Fruit fly (Drosophila melanogaster) whole organism, embryonic: ENCODE measurements around the gene CG34149.
A peak's percentile ranks its signal among the peaks of the same experiment; 100 is the strongest.

ENCODE experiments used
- Adf1 ChIP-seq: fragments of 200-800 bp; sonication (Bioruptor generic); IDR thresholded peaks from 2 replicates; pipeline ENCODE4 v1.3.6; 2022; ENCODE audit warnings: missing biosample characterization, missing genetic modification characterization
- Asciz ChIP-seq: fragments of 200-800 bp; sonication (Bioruptor generic); optimal IDR thresholded peaks from 2 replicates; lab custom pipeline; 2017; ENCODE audit warnings: missing biosample characterization, mild to moderate bottlenecking, missing genetic modification characterization, missing genetic modification reagents
- Atf6 ChIP-seq: fragments of 200-800 bp; sonication (Bioruptor generic); IDR thresholded peaks from 2 replicates; pipeline ENCODE4 v1.3.6; 2022; ENCODE audit warnings: missing biosample characterization, missing genetic modification characterization
- Bdp1 ChIP-seq: fragments of 200-800 bp; sonication (Bioruptor generic); optimal IDR thresholded peaks from 3 replicates; lab custom pipeline; 2016; ENCODE audit warnings: missing biosample characterization, missing genetic modification characterization
- CG10462 ChIP-seq: fragments of 200-800 bp; sonication (Bioruptor generic); optimal IDR thresholded peaks from 2 replicates; lab custom pipeline; 2016; ENCODE audit warnings: missing biosample characterization, missing genetic modification characterization
- CG10543 ChIP-seq: fragments of 200-800 bp; sonication (Bioruptor generic); optimal IDR thresholded peaks from 3 replicates; lab custom pipeline; 2017; ENCODE audit warnings: missing biosample characterization, mild to moderate bottlenecking, missing genetic modification characterization, moderate library complexity
- CG11560 ChIP-seq: fragments of 200-800 bp; sonication (Bioruptor generic); IDR thresholded peaks from 3 replicates; pipeline ENCODE4 v1.3.6; 2022; ENCODE audit warnings: missing biosample characterization, missing genetic modification characterization
- CG12942 ChIP-seq: fragments of 200-800 bp; sonication (Bioruptor generic); optimal IDR thresholded peaks from 3 replicates; lab custom pipeline; 2016; ENCODE audit warnings: missing biosample characterization, missing genetic modification characterization
- CG14860 ChIP-seq: fragments of 200-800 bp; sonication (Bioruptor generic); IDR thresholded peaks from 3 replicates; pipeline ENCODE4 v1.3.6; 2022; ENCODE audit warnings: missing biosample characterization, missing genetic modification characterization; ENCODE audit not compliant: partially characterized antibody
- CG1647 ChIP-seq: fragments of 200-800 bp; sonication (Bioruptor generic); optimal IDR thresholded peaks from 3 replicates; lab custom pipeline; 2016; ENCODE audit warnings: missing biosample characterization, missing genetic modification characterization
- CG17186 ChIP-seq: fragments of 200-800 bp; sonication (Bioruptor generic); optimal IDR thresholded peaks from 3 replicates; lab custom pipeline; 2017; ENCODE audit warnings: missing biosample characterization, missing genetic modification reagents, missing genetic modification characterization
- CG17328 ChIP-seq: fragments of 200-800 bp; sonication (Bioruptor generic); IDR thresholded peaks from 2 replicates; pipeline ENCODE4 v1.3.6; 2022; ENCODE audit warnings: missing biosample characterization, missing genetic modification characterization
- CG31365 ChIP-seq: fragments of 200-800 bp; sonication (Bioruptor generic); optimal IDR thresholded peaks from 2 replicates; lab custom pipeline; 2018; ENCODE audit warnings: missing biosample characterization, mild to moderate bottlenecking, missing genetic modification characterization
- CG4617 ChIP-seq: fragments of 200-800 bp; sonication (Bioruptor generic); optimal IDR thresholded peaks from 3 replicates; lab custom pipeline; 2016; ENCODE audit warnings: missing biosample characterization, missing genetic modification characterization, borderline replicate concordance
- CG6791 ChIP-seq: fragments of 200-800 bp; sonication (Bioruptor generic); IDR thresholded peaks from 3 replicates; pipeline ENCODE4 v1.3.6; 2022; ENCODE audit warnings: missing biosample characterization, missing genetic modification characterization; ENCODE audit not compliant: partially characterized antibody
- CG7357 ChIP-seq: fragments of 200-800 bp; sonication (Bioruptor generic); IDR thresholded peaks from 3 replicates; pipeline ENCODE4 v1.3.6; 2022; ENCODE audit warnings: missing biosample characterization, missing genetic modification characterization
- CG7372 ChIP-seq: fragments of 200-800 bp; sonication (Bioruptor generic); IDR thresholded peaks from 2 replicates; pipeline ENCODE4 v1.3.6; 2022; ENCODE audit warnings: missing biosample characterization, missing genetic modification characterization
- CG7786 ChIP-seq: fragments of 200-800 bp; sonication (Bioruptor generic); optimal IDR thresholded peaks from 2 replicates; lab custom pipeline; 2016; ENCODE audit warnings: missing biosample characterization, missing genetic modification characterization
- CG7839 ChIP-seq: fragments of 200-800 bp; sonication (Bioruptor generic); optimal IDR thresholded peaks from 3 replicates; lab custom pipeline; 2018; ENCODE audit warnings: missing biosample characterization, mild to moderate bottlenecking, missing genetic modification characterization, moderate library complexity
- CG9817 ChIP-seq: fragments of 200-800 bp; sonication (Bioruptor generic); optimal IDR thresholded peaks from 2 replicates; lab custom pipeline; 2018; ENCODE audit warnings: missing biosample characterization, mild to moderate bottlenecking, missing genetic modification characterization, moderate library complexity
- Dbx ChIP-seq: fragments of 200-800 bp; sonication (Bioruptor generic); IDR thresholded peaks from 3 replicates; pipeline ENCODE4 v1.3.6; 2022; ENCODE audit warnings: missing biosample characterization, missing genetic modification characterization
- Dll ChIP-seq: fragments of 200-800 bp; sonication (Bioruptor generic); IDR thresholded peaks from 4 replicates; pipeline ENCODE4 v1.3.6; 2022; ENCODE audit warnings: missing biosample characterization, missing genetic modification characterization; ENCODE audit not compliant: partially characterized antibody
- Doc3 ChIP-seq: fragments of 200-800 bp; sonication (Bioruptor generic); IDR thresholded peaks from 3 replicates; pipeline ENCODE4 v1.3.6; 2022; ENCODE audit warnings: missing biosample characterization, missing genetic modification characterization; ENCODE audit not compliant: partially characterized antibody
- E2f2 ChIP-seq: fragments of 200-800 bp; sonication (Bioruptor generic); IDR thresholded peaks from 2 replicates; pipeline ENCODE4 v1.3.6; 2022; ENCODE audit warnings: missing biosample characterization, missing genetic modification characterization
- NFAT ChIP-seq: fragments of 200-800 bp; sonication (Bioruptor generic); IDR thresholded peaks from 2 replicates; pipeline ENCODE4 v1.3.6; 2022; ENCODE audit warnings: missing biosample characterization, missing genetic modification characterization
- Pdp1 ChIP-seq, 2 experiments: fragments of 200-800 bp; sonication (Bioruptor generic); optimal IDR thresholded peaks; 3 replicates each; lab custom pipeline; 2016; ENCODE audit warnings: missing biosample characterization in 2 of 2, missing genetic modification characterization in 2 of 2, mild to moderate bottlenecking in 1 of 2, moderate library complexity in 1 of 2
- Sox100B ChIP-seq: fragments of 200-800 bp; sonication (Bioruptor generic); optimal IDR thresholded peaks from 3 replicates; lab custom pipeline; 2018; ENCODE audit warnings: missing biosample characterization, mild to moderate bottlenecking, missing genetic modification characterization
- Ssrp ChIP-seq: fragments of 200-800 bp; sonication (Bioruptor generic); optimal IDR thresholded peaks from 2 replicates; lab custom pipeline; 2018; ENCODE audit warnings: missing biosample characterization, mild to moderate bottlenecking, missing genetic modification characterization, moderate library complexity
- Trl ChIP-seq, 3 experiments: fragments of >200 bp in 2 of 3; fragments of 200-800 bp in 1 of 3; sonication (Bioruptor generic) in 1 of 3; optimal IDR thresholded peaks; 2 replicates in 1 of 3; 3 replicates in 2 of 3; lab custom pipeline; 2016 to 2017; ENCODE audit warnings: missing biosample characterization in 1 of 3, missing genetic modification characterization in 1 of 3
- Xbp1 ChIP-seq: fragments of 200-800 bp; sonication (Bioruptor generic); optimal IDR thresholded peaks from 3 replicates; lab custom pipeline; 2016; ENCODE audit warnings: missing biosample characterization, mild to moderate bottlenecking, missing genetic modification characterization
- abd-A ChIP-seq: fragments of 200-800 bp; sonication (Bioruptor generic); optimal IDR thresholded peaks from 3 replicates; lab custom pipeline; 2019; ENCODE audit warnings: missing biosample characterization, mild to moderate bottlenecking, missing genetic modification characterization, moderate library complexity
- ara ChIP-seq: fragments of 200-800 bp; sonication (Bioruptor generic); IDR thresholded peaks from 2 replicates; pipeline ENCODE4 v1.3.6; 2022; ENCODE audit warnings: missing biosample characterization, missing genetic modification characterization
- bbx ChIP-seq: fragments of 200-800 bp; sonication (Bioruptor generic); IDR thresholded peaks from 2 replicates; pipeline ENCODE4 v1.3.6; 2022; ENCODE audit warnings: missing biosample characterization, missing genetic modification characterization; ENCODE audit not compliant: partially characterized antibody
- cato ChIP-seq: fragments of 200-800 bp; sonication (Bioruptor generic); optimal IDR thresholded peaks from 2 replicates; lab custom pipeline; 2016; ENCODE audit warnings: missing biosample characterization, missing genetic modification characterization, borderline replicate concordance
- cg ChIP-seq: fragments of 200-800 bp; sonication (Bioruptor generic); optimal IDR thresholded peaks from 3 replicates; lab custom pipeline; 2019; ENCODE audit warnings: missing biosample characterization, mild to moderate bottlenecking, missing genetic modification characterization, moderate library complexity
- chif ChIP-seq, 2 experiments: fragments of 200-800 bp; sonication (Bioruptor generic); optimal IDR thresholded peaks; 3 replicates each; lab custom pipeline; 2016; ENCODE audit warnings: missing biosample characterization in 2 of 2, missing genetic modification characterization in 2 of 2
- chn ChIP-seq: fragments of 200-800 bp; sonication (Bioruptor generic); optimal IDR thresholded peaks from 2 replicates; lab custom pipeline; 2016; ENCODE audit warnings: missing biosample characterization, missing genetic modification characterization
- fu2 ChIP-seq: fragments of 200-800 bp; sonication (Bioruptor generic); optimal IDR thresholded peaks from 2 replicates; lab custom pipeline; 2016; ENCODE audit warnings: missing biosample characterization, missing genetic modification characterization
- gcm2 ChIP-seq: fragments of 200-800 bp; sonication (Bioruptor generic); optimal IDR thresholded peaks from 2 replicates; lab custom pipeline; 2016; ENCODE audit warnings: missing biosample characterization, missing genetic modification characterization
- gfzf ChIP-seq: fragments of 200-800 bp; sonication (Bioruptor generic); optimal IDR thresholded peaks from 2 replicates; lab custom pipeline; 2016; ENCODE audit warnings: missing biosample characterization, mild to moderate bottlenecking, missing genetic modification characterization, moderate library complexity
- gsb-n ChIP-seq: fragments of 200-800 bp; sonication (Bioruptor generic); optimal IDR thresholded peaks from 3 replicates; lab custom pipeline; 2018; ENCODE audit warnings: missing biosample characterization, mild to moderate bottlenecking, missing genetic modification characterization
- pho ChIP-seq: fragments of 200-800 bp; sonication (Bioruptor generic); optimal IDR thresholded peaks from 2 replicates; lab custom pipeline; 2016; ENCODE audit warnings: missing biosample characterization, missing genetic modification characterization
- rib ChIP-seq: fragments of 200-800 bp; sonication (Bioruptor generic); IDR thresholded peaks from 2 replicates; pipeline ENCODE4 v1.3.6; 2022; ENCODE audit warnings: missing biosample characterization, missing genetic modification characterization
- salm ChIP-seq: fragments of 200-800 bp; sonication (Bioruptor generic); optimal IDR thresholded peaks from 2 replicates; lab custom pipeline; 2018; ENCODE audit warnings: missing biosample characterization, mild to moderate bottlenecking, missing genetic modification characterization
- stwl ChIP-seq: fragments of 200-800 bp; sonication (Bioruptor generic); optimal IDR thresholded peaks from 3 replicates; lab custom pipeline; 2018; ENCODE audit warnings: missing biosample characterization, mild to moderate bottlenecking, missing genetic modification characterization, moderate library complexity
- tgo ChIP-seq: fragments of 200-800 bp; sonication (Bioruptor generic); IDR thresholded peaks from 3 replicates; pipeline ENCODE4 v1.3.6; 2022; ENCODE audit warnings: missing biosample characterization, missing genetic modification characterization
- vvl ChIP-seq: fragments of 200-800 bp; sonication (Bioruptor generic); IDR thresholded peaks from 2 replicates; pipeline ENCODE4 v1.3.6; 2022; ENCODE audit warnings: missing biosample characterization, missing genetic modification characterization

Gene CG34149

dm6 chr3R:22410537-22411360 lies 30.8 kb downstream of the CG34149 start, which contains the start of the genes CG13850 and lqfR (continued):
- no peak for TF ChIP-seq Trl (optimal IDR thresholded peaks at IDR 0.05; lab: Kevin White, UChicago)
- peak; percentile 83 for TF ChIP-seq Trl (GFP tag; optimal IDR thresholded peaks at IDR 0.05; lab: Kevin White, UChicago)
- TF ChIP-seq cg, result no peak
- peak; percentile 82 for TF ChIP-seq CG10543 (GFP tag; lab: Kevin White, UChicago)
- TF ChIP-seq CG17328, result no peak
- no peak for TF ChIP-seq ara (GFP tag; lab: Robert Waterston, UW)
- peak; percentile 79 for TF ChIP-seq CG9817 (tag; lab: Kevin White, UChicago)
- 0 out of 2 replicates have a peak, but pooled peaks have one; percentile 39 for TF ChIP-seq rib (GFP tag; lab: Robert Waterston, UW)
- TF ChIP-seq CG10462 (GFP tag; lab: Kevin White, UChicago), result peak; percentile 58
- no peak for TF ChIP-seq abd-A
- 0 out of 3 replicates have a peak, but pooled peaks have one; percentile 7 for TF ChIP-seq CG7357
- peak; percentile 60 for TF ChIP-seq gcm2 (GFP tag; lab: Kevin White, UChicago)
- TF ChIP-seq Sox100B (GFP tag; lab: Kevin White, UChicago), result peak; percentile 82
- TF ChIP-seq gsb-n, result no peak
- TF ChIP-seq Atf6 (GFP tag; lab: Robert Waterston, UW), result no peak
- TF ChIP-seq CG11560 (tag; lab: Robert Waterston, UW), result no peak; the same call in 2 of the 3 replicates
- peak; percentile 69 for TF ChIP-seq NFAT (GFP tag; lab: Robert Waterston, UW)
- TF ChIP-seq Dbx (GFP tag; lab: Robert Waterston, UW), result peak; percentile 69
- peak; percentile 60 for TF ChIP-seq Ssrp (tag; lab: Kevin White, UChicago)
- TF ChIP-seq cato (GFP tag; lab: Kevin White, UChicago), result peak; percentile 58
- TF ChIP-seq CG4617 (GFP tag; lab: Kevin White, UChicago), result peak; percentile 40
- peak; percentile 86 for TF ChIP-seq pho (GFP tag; lab: Kevin White, UChicago)
- no peak for TF ChIP-seq CG7839 (tag; lab: Kevin White, UChicago)
- peak; percentile 80 for TF ChIP-seq chn (GFP tag; lab: Kevin White, UChicago)
- peak; percentile 2 for TF ChIP-seq salm (tag; lab: Kevin White, UChicago)
- TF ChIP-seq CG31365 (tag; lab: Kevin White, UChicago), result no peak
- peak; percentile 41 for TF ChIP-seq CG17186 (GFP tag; lab: Kevin White, UChicago)
- TF ChIP-seq Asciz (GFP tag; lab: Kevin White, UChicago), result peak; percentile 35
- peak; percentile 76 for TF ChIP-seq fu2
- peak; percentile 66 for TF ChIP-seq stwl (tag; lab: Kevin White, UChicago)
- TF ChIP-seq vvl (GFP tag; lab: Robert Waterston, UW), result no peak; the same call in 1 of the 2 replicates
- TF ChIP-seq chif (GFP tag; optimal IDR thresholded peaks at IDR 0.05; lab: Kevin White, UChicago), result peak; percentile 44 to 73
- no peak for TF ChIP-seq Dll
- peak; percentile 60 for TF ChIP-seq Bdp1
- no peak for TF ChIP-seq CG6791 (GFP tag; lab: Robert Waterston, UW)
- TF ChIP-seq gfzf (GFP tag; lab: Kevin White, UChicago), result peak; percentile 28
- 0 out of 2 replicates have a peak, but pooled peaks have one; percentile 6 for TF ChIP-seq bbx (GFP tag; lab: Robert Waterston, UW)
- TF ChIP-seq Xbp1 (GFP tag; lab: Kevin White, UChicago), result peak; percentile 84
- TF ChIP-seq Adf1 (GFP tag; lab: Robert Waterston, UW), result no peak
- peak; percentile 64 for TF ChIP-seq CG1647 (GFP tag; lab: Kevin White, UChicago)
- TF ChIP-seq CG7372 (GFP tag; lab: Robert Waterston, UW), result peak; percentile 46; the same call in 1 of the 2 replicates
- no peak for TF ChIP-seq E2f2 (GFP tag; lab: Robert Waterston, UW)
- TF ChIP-seq Doc3 (GFP tag; lab: Robert Waterston, UW), result no peak
- peak; percentile 77 for TF ChIP-seq CG12942 (GFP tag; lab: Kevin White, UChicago)
- TF ChIP-seq CG14860 (GFP tag; lab: Robert Waterston, UW), result no peak
- peak; percentile 80 to 90 for TF ChIP-seq Pdp1 (GFP tag; optimal IDR thresholded peaks at IDR 0.05; lab: Kevin White, UChicago)
- peak; percentile 57; the same call in 2 of the 3 replicates for TF ChIP-seq tgo (GFP tag; lab: Robert Waterston, UW)
- peak; percentile 84 for TF ChIP-seq CG7786
